Worm (Caenorhabditis elegans) whole organism, L3 larva: Measurements from ENCODE around the gene npr-4.

Source experiments
- R02D3.7 ChIP-seq: fragments of 150-350 bp; optimal IDR thresholded peaks from 2 replicates; lab custom pipeline; 2014; ENCODE audit warnings: missing biosample characterization, missing genetic modification characterization
- ceh-28 ChIP-seq: fragments of 150-350 bp; optimal IDR thresholded peaks from 2 replicates; lab custom pipeline; 2014; ENCODE audit warnings: missing biosample characterization, missing genetic modification reagents, missing genetic modification characterization
- ceh-9 ChIP-seq: sonication (generic microtip); optimal IDR thresholded peaks from 2 replicates; lab custom pipeline; 2018; ENCODE audit warnings: missing biosample characterization, missing genetic modification characterization
- daf-12 ChIP-seq: fragments of 150-350 bp; optimal IDR thresholded peaks from 2 replicates; lab custom pipeline; 2014; ENCODE audit warnings: missing biosample characterization, missing genetic modification reagents, missing genetic modification characterization
- egl-27 ChIP-seq: sonication (generic microtip); optimal IDR thresholded peaks from 4 replicates; lab custom pipeline; 2017; ENCODE audit warnings: missing biosample characterization, missing genetic modification reagents, missing genetic modification characterization
- egl-5 ChIP-seq: fragments of 150-350 bp; optimal IDR thresholded peaks from 2 replicates; lab custom pipeline; 2017; ENCODE audit warnings: missing biosample characterization, missing genetic modification reagents, missing genetic modification characterization, inconsistent platforms
- elt-1 ChIP-seq: fragments of 150-350 bp; optimal IDR thresholded peaks from 2 replicates; lab custom pipeline; 2014; ENCODE audit warnings: missing biosample characterization, missing genetic modification characterization
- elt-2 ChIP-seq: sonication (generic microtip); optimal IDR thresholded peaks from 2 replicates; lab custom pipeline; 2016; ENCODE audit warnings: missing genetic modification reagents, mild to moderate bottlenecking, missing genetic modification characterization, missing compliant biosample characterization
- elt-3 ChIP-seq, 3 experiments: fragments of 150-350 bp in 1 of 3; sonication (generic microtip) in 2 of 3; optimal IDR thresholded peaks; 2 replicates in 2 of 3; 4 replicates in 1 of 3; lab custom pipeline; 2014 to 2017; ENCODE audit warnings: missing biosample characterization in 3 of 3, missing genetic modification characterization in 3 of 3
- fkh-10 ChIP-seq: sonication (generic microtip); optimal IDR thresholded peaks from 2 replicates; lab custom pipeline; 2017; ENCODE audit warnings: missing biosample characterization, missing genetic modification reagents, missing genetic modification characterization
- fkh-2 ChIP-seq: fragments of 150-350 bp; optimal IDR thresholded peaks from 2 replicates; lab custom pipeline; 2014; ENCODE audit warnings: missing biosample characterization, missing genetic modification reagents, missing genetic modification characterization
- fos-1 ChIP-seq: fragments of 150-350 bp; optimal IDR thresholded peaks from 2 replicates; lab custom pipeline; 2014; ENCODE audit warnings: missing biosample characterization, missing genetic modification characterization
- hmg-11 ChIP-seq: sonication (generic microtip); optimal IDR thresholded peaks from 2 replicates; lab custom pipeline; 2016; ENCODE audit warnings: missing genetic modification characterization, missing compliant biosample characterization
- jun-1 ChIP-seq: fragments of 150-350 bp; optimal IDR thresholded peaks from 2 replicates; lab custom pipeline; 2014; ENCODE audit warnings: missing biosample characterization, missing genetic modification reagents, missing genetic modification characterization
- lin-15B ChIP-seq: fragments of 150-350 bp; optimal IDR thresholded peaks from 2 replicates; lab custom pipeline; 2014; ENCODE audit warnings: missing biosample characterization, missing genetic modification characterization
- lsy-12 ChIP-seq: sonication (generic microtip); optimal IDR thresholded peaks from 2 replicates; lab custom pipeline; 2016; ENCODE audit warnings: mild to moderate bottlenecking, missing genetic modification characterization, missing compliant biosample characterization
- mdl-1 ChIP-seq: fragments of 150-350 bp; optimal IDR thresholded peaks from 2 replicates; lab custom pipeline; 2014; ENCODE audit warnings: missing biosample characterization, missing genetic modification characterization
- mml-1 ChIP-seq: fragments of 150-350 bp; sonication (generic microtip); optimal IDR thresholded peaks from 3 replicates; lab custom pipeline; 2014; ENCODE audit warnings: missing biosample characterization, missing genetic modification characterization
- nfya-1 ChIP-seq: sonication (generic microtip); optimal IDR thresholded peaks from 2 replicates; lab custom pipeline; 2017; ENCODE audit warnings: missing genetic modification characterization, mild to moderate bottlenecking, missing compliant biosample characterization, antibody characterized with exemption, moderate library complexity; ENCODE audit not compliant: insufficient read depth
- nhr-11 ChIP-seq: fragments of 150-350 bp; optimal IDR thresholded peaks from 2 replicates; lab custom pipeline; 2014; ENCODE audit warnings: missing biosample characterization, missing genetic modification characterization
- nhr-12 ChIP-seq: fragments of 150-350 bp; optimal IDR thresholded peaks from 2 replicates; lab custom pipeline; 2014; ENCODE audit warnings: missing biosample characterization, missing genetic modification characterization
- nhr-23 ChIP-seq: fragments of 150-350 bp; optimal IDR thresholded peaks from 2 replicates; lab custom pipeline; 2014; ENCODE audit warnings: missing biosample characterization, missing genetic modification reagents, missing genetic modification characterization
- nhr-237 ChIP-seq: fragments of 150-350 bp; optimal IDR thresholded peaks from 2 replicates; lab custom pipeline; 2014; ENCODE audit warnings: missing biosample characterization, missing genetic modification characterization
- nhr-25 ChIP-seq: sonication (generic microtip); optimal IDR thresholded peaks from 2 replicates; lab custom pipeline; 2017; ENCODE audit warnings: missing biosample characterization, missing genetic modification characterization
- nhr-28 ChIP-seq: fragments of 150-350 bp; optimal IDR thresholded peaks from 2 replicates; lab custom pipeline; 2014; ENCODE audit warnings: missing biosample characterization, missing genetic modification characterization
- nhr-43 ChIP-seq: sonication (generic microtip); optimal IDR thresholded peaks from 2 replicates; lab custom pipeline; 2016; ENCODE audit warnings: mild to moderate bottlenecking, missing genetic modification characterization, missing compliant biosample characterization; ENCODE audit not compliant: poor library complexity, severe bottlenecking
- nhr-77 ChIP-seq: fragments of 150-350 bp; optimal IDR thresholded peaks from 2 replicates; lab custom pipeline; 2014; ENCODE audit warnings: missing biosample characterization, missing genetic modification characterization
- pha-4 ChIP-seq: fragments of 150-350 bp; optimal IDR thresholded peaks from 2 replicates; lab custom pipeline; 2014; ENCODE audit warnings: missing biosample characterization, missing genetic modification reagents, missing genetic modification characterization
- pqm-1 ChIP-seq: fragments of 150-350 bp; optimal IDR thresholded peaks from 2 replicates; lab custom pipeline; 2017; ENCODE audit warnings: missing biosample characterization, missing genetic modification characterization, inconsistent platforms
- sea-2 ChIP-seq: fragments of 150-350 bp; sonication (generic microtip); optimal IDR thresholded peaks from 4 replicates; lab custom pipeline; 2014; ENCODE audit warnings: missing biosample characterization, missing genetic modification reagents, missing genetic modification characterization
- skn-1 ChIP-seq: fragments of 150-350 bp; optimal IDR thresholded peaks from 2 replicates; lab custom pipeline; 2014; ENCODE audit warnings: missing biosample characterization, missing genetic modification characterization
- tbx-2 ChIP-seq: sonication (generic microtip); optimal IDR thresholded peaks from 2 replicates; lab custom pipeline; 2016; ENCODE audit warnings: mild to moderate bottlenecking, missing genetic modification characterization, missing compliant biosample characterization
- unc-39 ChIP-seq: sonication (generic microtip); optimal IDR thresholded peaks from 4 replicates; lab custom pipeline; 2017; ENCODE audit warnings: missing biosample characterization, missing genetic modification characterization
- unc-62 ChIP-seq: fragments of 150-350 bp; sonication (generic microtip); optimal IDR thresholded peaks from 4 replicates; lab custom pipeline; 2014; ENCODE audit warnings: missing biosample characterization, missing genetic modification reagents, missing genetic modification characterization
- zag-1 ChIP-seq: fragments of 150-350 bp; optimal IDR thresholded peaks from 2 replicates; lab custom pipeline; 2014; ENCODE audit warnings: missing biosample characterization, missing genetic modification characterization
- ztf-4 ChIP-seq: fragments of 150-350 bp; optimal IDR thresholded peaks from 2 replicates; lab custom pipeline; 2014; ENCODE audit warnings: missing biosample characterization, missing genetic modification characterization

npr-4 gene

DNA sequence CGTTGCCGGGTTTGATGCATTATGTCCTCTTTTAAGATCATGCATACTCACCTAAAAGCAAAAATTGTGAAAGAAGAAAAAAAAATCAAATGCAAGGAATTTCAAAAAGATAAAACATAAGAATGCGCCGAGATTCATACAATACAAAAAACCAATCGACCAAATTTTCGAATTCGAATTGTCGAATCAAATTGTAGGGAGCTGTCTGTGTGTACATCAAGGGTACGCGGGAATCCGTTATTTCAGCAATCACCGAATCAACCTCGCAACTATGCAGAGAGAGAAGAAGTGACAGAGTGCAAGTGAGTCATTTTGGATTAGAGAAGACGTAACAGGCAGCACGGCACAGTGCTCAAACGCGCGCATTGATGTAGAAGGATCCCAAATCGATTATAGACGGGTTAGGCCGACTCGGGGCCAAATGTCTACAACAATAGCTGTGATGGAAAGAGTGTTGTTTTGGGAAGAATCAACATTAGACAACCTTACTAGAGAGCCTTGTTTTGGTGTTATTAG, 48.1 kb downstream of the npr-4 start, which contains the start of gene sdz-19:
TSS of gene sdz-19 (minus strand) at position 51 of the 516 bp plus-strand sequence.
- TF ChIP-seq unc-39 (no peak), lsy-12 (tag; lab: Kevin White, UChicago) (peak; percentile 19)
- TF ChIP-seq, all 47 proteins: peak for 1

ce11 chrX:12500777-12501176, 50.7 kb downstream of the npr-4 start:
- TF ChIP-seq R02D3.7 (tag; lab: Kevin White, UChicago) (peak; percentile 50), unc-62 (GFP tag; lab: Kevin White, UChicago) (no peak), tbx-2 (tag; lab: Kevin White, UChicago) (peak; percentile 47), nhr-23 (peak; percentile 94), ceh-9 (tag; lab: Kevin White, UChicago) (no peak), elt-3 (tag; optimal IDR thresholded peaks at IDR 0.05; lab: Kevin White, UChicago) (peak in 2 of 3 experiments; percentile 4 to 84), mdl-1 (peak; percentile 2), elt-1 (tag; lab: Kevin White, UChicago) (peak; percentile 94), sea-2 (GFP tag; lab: Kevin White, UChicago) (no peak), ceh-28 (peak; percentile 77), nhr-237 (tag; lab: Kevin White, UChicago) (no peak), pqm-1 (peak; percentile 100), nhr-11 (tag; lab: Kevin White, UChicago) (no peak), jun-1 (tag; lab: Kevin White, UChicago) (peak; percentile 94), pha-4 (peak; percentile 69), elt-2 (tag; lab: Kevin White, UChicago) (peak; percentile 99), fos-1 (peak; percentile 77), fkh-2 (tag; lab: Kevin White, UChicago) (no peak), lsy-12 (tag; lab: Kevin White, UChicago) (peak; percentile 88), nhr-43 (peak; percentile 96), nhr-25 (tag; lab: Kevin White, UChicago) (peak; percentile 88), skn-1 (tag; lab: Kevin White, UChicago) (no peak), ztf-4 (tag; lab: Kevin White, UChicago) (peak; percentile 3), daf-12 (tag; lab: Kevin White, UChicago) (no peak), nhr-77 (no peak), egl-27 (tag; lab: Kevin White, UChicago) (peak; percentile 45), nhr-28 (no peak), zag-1 (no peak)

ce11 chrX:12492467-12492866, 59.0 kb downstream of the npr-4 start, which contains the start of gene lips-1:
TSS of gene lips-1 (plus strand) at chrX:12492767.
- TF ChIP-seq nfya-1 (tag; lab: Kevin White, UChicago) (no peak), mml-1 (tag; lab: Kevin White, UChicago) (no peak)

DNA sequence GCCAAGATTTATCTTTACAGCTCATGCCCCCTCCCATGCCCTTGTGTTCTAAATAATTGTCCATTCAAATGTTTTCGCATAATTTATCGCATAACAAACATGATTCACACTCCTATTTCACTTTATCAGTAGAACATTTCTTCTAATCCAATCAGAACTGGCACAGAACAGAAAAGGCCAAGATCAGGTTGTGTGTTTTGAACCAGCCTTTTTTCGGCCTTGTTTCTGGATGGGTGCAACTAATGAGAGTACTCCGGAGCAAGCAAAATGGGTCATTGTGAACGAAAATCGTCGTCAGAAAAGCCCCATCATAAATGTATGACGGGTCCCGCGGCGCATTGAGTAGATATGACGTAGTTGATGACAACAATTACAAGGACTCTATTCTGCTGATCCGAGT, 60.3 kb downstream of the npr-4 start:
- TF ChIP-seq lin-15B (tag; lab: Kevin White, UChicago): no peak
- no peak for TF ChIP-seq nhr-43
- TF ChIP-seq fos-1: no peak
- TF ChIP-seq nfya-1 (tag; lab: Kevin White, UChicago): no peak
- TF ChIP-seq unc-39: no peak
- TF ChIP-seq fkh-10 (GFP tag; lab: Kevin White, UChicago): no peak
- no peak for TF ChIP-seq elt-3 (tag; optimal IDR thresholded peaks at IDR 0.05; lab: Kevin White, UChicago)
- TF ChIP-seq egl-5: no peak
- no peak for TF ChIP-seq nhr-12 (tag; lab: Kevin White, UChicago)
- no peak for TF ChIP-seq sea-2 (GFP tag; lab: Kevin White, UChicago)
- no peak for TF ChIP-seq unc-62 (GFP tag; lab: Kevin White, UChicago)
- TF ChIP-seq nhr-77: no peak
- no peak for TF ChIP-seq mml-1 (tag; lab: Kevin White, UChicago)
- no peak for TF ChIP-seq nhr-23
- TF ChIP-seq pha-4: no peak
- TF ChIP-seq nhr-25 (tag; lab: Kevin White, UChicago): no peak
- TF ChIP-seq hmg-11 (tag; lab: Kevin White, UChicago): no peak
